Worm (Caenorhabditis elegans): ENCODE measurements around the gene wht-2.

Gene wht-2

DNA sequence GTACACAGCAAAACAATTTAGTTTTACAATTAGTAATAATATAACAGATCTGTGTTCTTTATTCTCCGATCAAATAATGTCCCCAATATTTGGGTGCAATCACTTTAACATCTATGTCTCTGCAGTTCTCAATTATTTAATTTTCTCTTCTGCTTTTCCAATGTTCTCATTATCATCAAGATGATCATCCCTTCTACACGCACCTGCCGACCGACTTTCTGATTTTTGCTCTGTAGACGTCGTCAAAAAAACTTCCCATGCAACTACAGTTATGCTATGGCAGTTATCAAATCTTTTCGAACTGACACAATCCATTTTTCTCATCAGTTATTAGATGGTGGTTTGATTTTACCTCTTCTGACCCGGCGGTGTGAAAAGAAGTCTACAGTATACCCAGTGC, 33.4 kb downstream of the wht-2 start:
- no peak for TF ChIP-seq xnd-1 (tag; optimal IDR thresholded peaks at IDR 0.05)
- TF ChIP-seq mxl-1 (tag; optimal IDR thresholded peaks at IDR 0.05): no peak
- TF ChIP-seq lin-35 (GFP tag; optimal IDR thresholded peaks at IDR 0.05): no peak
- no peak for TF ChIP-seq C06A6.2 (GFP tag; conservative IDR thresholded peaks at IDR 0.05)

DNA sequence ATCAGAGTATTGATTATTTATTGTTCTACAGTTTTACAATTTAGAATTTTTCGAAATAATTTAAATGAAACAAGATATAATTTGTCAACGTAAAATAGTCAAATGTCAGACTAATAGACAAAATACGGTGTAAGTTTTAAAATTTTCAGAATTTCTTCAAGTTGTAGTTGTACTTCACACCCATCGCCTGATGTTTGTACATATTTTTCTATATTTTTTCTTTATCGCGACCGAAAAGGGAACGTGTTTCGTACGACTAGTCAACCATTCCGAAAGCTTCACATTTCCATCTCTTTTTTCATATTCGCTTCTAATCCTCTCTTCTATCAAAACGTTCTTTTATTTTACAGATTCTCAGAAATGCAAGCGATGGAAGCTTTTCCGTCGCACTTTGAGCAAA, 34.2 kb downstream of the wht-2 start, which contains the start of gene twk-25:
twk-25 (plus strand) TSS at position 301 of the 400 bp plus-strand sequence.
- TF ChIP-seq fkh-3 (tag; optimal IDR thresholded peaks at IDR 0.05) (no peak), aptf-2 (GFP tag; conservative IDR thresholded peaks at IDR 0.05) (no peak)

DNA sequence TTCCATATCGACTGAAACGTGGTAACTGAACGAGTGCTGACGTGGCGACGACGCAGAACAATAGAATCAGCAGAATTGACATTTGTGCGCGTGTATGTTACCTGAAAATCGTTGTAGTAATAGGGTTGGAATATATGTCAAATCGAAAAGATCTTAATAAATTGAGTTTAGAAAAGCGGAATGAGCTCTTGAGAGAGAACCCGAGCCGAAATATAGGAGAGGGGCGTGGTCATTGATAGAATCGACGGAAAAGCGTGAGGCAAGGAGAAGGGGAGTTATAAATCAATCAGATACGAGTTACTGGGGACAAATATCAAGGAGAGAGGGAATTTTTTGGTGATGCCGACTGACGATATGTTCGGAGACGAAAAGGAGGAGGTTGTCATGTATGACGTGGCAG, 40.4 kb downstream of the wht-2 start, which contains the start of gene M04B2.6:
M04B2.6 (minus strand) TSS at position 101 of the 400 bp plus-strand sequence.
- TF ChIP-seq Y53G8AR.9 (GFP tag; conservative IDR thresholded peaks at IDR 0.05) (no peak), F22D6.2 (tag; optimal IDR thresholded peaks at IDR 0.05) (no peak), nhr-90 (tag; optimal IDR thresholded peaks at IDR 0.05) (no peak)

DNA sequence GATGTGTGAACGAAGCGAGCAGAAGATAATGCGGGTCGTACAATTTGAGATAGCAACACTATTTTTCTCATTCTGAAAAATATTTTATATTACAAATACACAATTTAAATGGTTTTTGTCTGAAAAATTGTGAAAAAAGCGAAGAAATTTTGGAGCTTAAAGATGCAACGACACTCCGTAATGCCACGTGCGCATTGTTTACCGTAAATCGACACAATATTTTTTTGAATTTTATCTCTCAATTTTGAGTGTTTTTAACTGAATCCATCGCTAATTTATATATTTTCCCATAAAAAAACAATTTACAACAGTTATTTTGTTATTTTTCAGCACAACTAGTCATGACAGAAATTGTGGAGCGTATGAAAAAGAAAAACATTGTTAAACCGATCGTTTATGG, 50.7 kb downstream of the wht-2 start, which contains the start of the genes M04B2.4 and gfl-1:
M04B2.4 (minus strand) TSS at position 72 of the 400 bp plus-strand sequence.
gfl-1 (plus strand) TSS at position 331 of the 400 bp plus-strand sequence.
- TF ChIP-seq nhr-80 (tag; optimal IDR thresholded peaks at IDR 0.05) (no peak), attf-3 (GFP tag; conservative IDR thresholded peaks at IDR 0.05) (peak; percentile 95)

DNA sequence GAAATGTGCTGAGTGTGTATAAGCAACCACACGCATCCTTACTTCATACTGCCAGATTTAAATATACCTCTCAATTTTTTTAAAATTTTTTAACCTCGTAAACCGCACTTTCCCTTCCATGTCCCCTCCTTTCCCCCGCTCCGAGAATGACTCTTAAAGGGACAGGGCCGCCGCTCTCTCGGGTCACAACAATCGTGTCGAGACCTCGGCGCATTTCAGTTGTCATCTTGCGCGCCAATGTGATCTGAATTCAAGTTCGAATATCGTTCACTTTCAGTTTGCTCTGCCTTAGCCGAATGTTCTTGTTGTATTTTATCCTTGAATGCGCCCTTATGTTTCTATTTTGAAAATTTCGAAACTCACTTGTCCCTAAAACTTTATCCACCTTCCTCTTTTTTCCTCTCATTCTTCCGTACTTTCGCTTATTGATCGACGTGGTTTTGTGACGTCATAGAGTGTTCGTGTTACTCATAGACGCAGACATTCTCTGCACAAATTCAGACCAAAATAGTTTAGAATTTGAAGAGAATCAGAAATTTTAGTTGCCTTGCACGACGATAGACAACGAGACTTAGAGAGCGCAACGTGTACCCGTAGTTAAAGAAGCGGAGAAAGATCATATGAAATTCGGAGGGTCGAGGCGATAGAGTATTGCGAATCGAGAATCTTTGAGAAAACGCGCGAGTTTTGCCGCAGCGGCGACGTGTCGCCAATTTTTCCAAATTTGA, 52.2 kb downstream of the wht-2 start:
- no peak for TF ChIP-seq bed-1 (GFP tag; IDR thresholded peaks at IDR 0.05)
- no peak for TF ChIP-seq egl-18 (GFP tag; IDR thresholded peaks at IDR 0.05)
- no peak for TF ChIP-seq rpc-1 (optimal IDR thresholded peaks at IDR 0.05)
- TF ChIP-seq rpc-1 (tag; optimal IDR thresholded peaks at IDR 0.05): no peak
- TF ChIP-seq gei-17 (GFP tag; optimal IDR thresholded peaks at IDR 0.05): peak; percentile 29
- TF ChIP-seq madf-3 (GFP tag; IDR thresholded peaks at IDR 0.05): 0 out of 2 replicates have a peak, but pooled peaks have one; percentile 18
- TF ChIP-seq snpc-3.4 (tag; optimal IDR thresholded peaks at IDR 0.05): no peak
- no peak for TF ChIP-seq sdz-38 (tag; optimal IDR thresholded peaks at IDR 0.05)
- TF ChIP-seq B0336.3 (GFP tag; IDR thresholded peaks at IDR 0.05): peak; percentile 73
- no peak for TF ChIP-seq F49E8.2 (tag; optimal IDR thresholded peaks at IDR 0.05; ENCODE audit: insufficient read depth)
- no peak for TF ChIP-seq F52B5.7 (tag; optimal IDR thresholded peaks at IDR 0.05)
- peak; percentile 20; the same call in 1 of the 2 replicates for TF ChIP-seq mcd-1 (GFP tag; IDR thresholded peaks at IDR 0.05)
- TF ChIP-seq attf-6 (GFP tag; IDR thresholded peaks at IDR 0.05): no peak
- TF ChIP-seq nhr-179 (tag; optimal IDR thresholded peaks at IDR 0.05): no peak
- TF ChIP-seq nhr-27 (tag; optimal IDR thresholded peaks at IDR 0.05): no peak
- TF ChIP-seq ceh-91 (GFP tag; IDR thresholded peaks at IDR 0.05): no peak
- TF ChIP-seq hrde-1 (tag; optimal IDR thresholded peaks at IDR 0.05; ENCODE audit: borderline replicate concordance): no peak
- TF ChIP-seq ZK185.1 (tag; optimal IDR thresholded peaks at IDR 0.05; ENCODE audit: poor library complexity, severe bottlenecking): no peak
- no peak for TF ChIP-seq F10E7.11 (tag; optimal IDR thresholded peaks at IDR 0.05)
- no peak for TF ChIP-seq egrh-3 (GFP tag; IDR thresholded peaks at IDR 0.05)
- TF ChIP-seq Y95B8A.8 (GFP tag; IDR thresholded peaks at IDR 0.05): no peak
- peak; percentile 70 for TF ChIP-seq lin-40 (tag; optimal IDR thresholded peaks at IDR 0.05)
- TF ChIP-seq F23B12.7 (tag; optimal IDR thresholded peaks at IDR 0.05; ENCODE audit: insufficient read depth): no peak
- TF ChIP-seq aptf-3 (GFP tag; IDR thresholded peaks at IDR 0.05): no peak
- TF ChIP-seq nfyb-1 (GFP tag; IDR thresholded peaks at IDR 0.05): no peak
- TF ChIP-seq hmg-1.2 (GFP tag; IDR thresholded peaks at IDR 0.05): peak; percentile 92
- no peak for TF ChIP-seq aptf-2 (GFP tag; conservative IDR thresholded peaks at IDR 0.05)
- TF ChIP-seq Y53F4B.3 (GFP tag; IDR thresholded peaks at IDR 0.05): no peak
- no peak for TF ChIP-seq ama-1 (optimal IDR thresholded peaks at IDR 0.05)
- TF ChIP-seq ama-1 (GFP tag; optimal IDR thresholded peaks at IDR 0.05): no peak
- TF ChIP-seq tbp1 (GFP tag; optimal IDR thresholded peaks at IDR 0.05): peak; percentile 1
